Worm (Caenorhabditis elegans) whole organism, late embryonic: ENCODE data around the gene irld-22.

ENCODE experiments used
- Y22D7AL.16 ChIP-seq: sonication (generic microtip); optimal IDR thresholded peaks from 2 replicates; lab custom pipeline; 2016; ENCODE audit warnings: missing genetic modification characterization, missing compliant biosample characterization
- ceh-9 ChIP-seq: sonication (generic microtip); optimal IDR thresholded peaks from 2 replicates; lab custom pipeline; 2016; ENCODE audit warnings: mild to moderate bottlenecking, missing genetic modification characterization, inconsistent platforms, missing compliant biosample characterization
- hlh-6 ChIP-seq: sonication (generic microtip); optimal IDR thresholded peaks from 2 replicates; lab custom pipeline; 2016; ENCODE audit warnings: missing genotype, missing genetic modification characterization, missing compliant biosample characterization
- tbx-2 ChIP-seq: sonication (generic microtip); optimal IDR thresholded peaks from 2 replicates; lab custom pipeline; 2016; ENCODE audit warnings: missing genetic modification characterization, missing compliant biosample characterization
- unc-55 ChIP-seq: sonication (generic microtip); optimal IDR thresholded peaks from 2 replicates; lab custom pipeline; 2017; ENCODE audit warnings: missing biosample characterization, missing genetic modification reagents, missing genetic modification characterization

ce11 chrV:3874102-3874744 is 25.8 kb downstream of the irld-22 start, which contains the start of gene nhr-158:
- TF ChIP-seq ceh-9 (no peak), tbx-2 (no peak), hlh-6 (tag; lab: Kevin White, UChicago) (no peak), unc-55 (GFP tag; lab: Kevin White, UChicago) (no peak), Y22D7AL.16 (tag; lab: Kevin White, UChicago) (no peak)
